Fruit fly (Drosophila melanogaster) Kc167 (cell line): ENCODE results near the gene dl.

Experiments used
- Myc ChIP-seq: fragments of >200 bp; optimal IDR thresholded peaks from 2 replicates; lab custom pipeline; 2017; ENCODE audit warnings: missing external identifiers
- Sin3A ChIP-seq: fragments of >200 bp; optimal IDR thresholded peaks from 2 replicates; lab custom pipeline; 2018; ENCODE audit warnings: missing external identifiers
- h ChIP-seq: fragments of >200 bp; optimal IDR thresholded peaks from 3 replicates; lab custom pipeline; 2018; ENCODE audit warnings: missing external identifiers
- insv ChIP-seq: fragments of >200 bp; optimal IDR thresholded peaks from 3 replicates; lab custom pipeline; 2018; ENCODE audit warnings: missing external identifiers
- psq ChIP-seq: fragments of >200 bp; optimal IDR thresholded peaks from 2 replicates; lab custom pipeline; 2017; ENCODE audit warnings: missing external identifiers
- ttk ChIP-seq: sonication (Bioruptor generic); optimal IDR thresholded peaks from 2 replicates; lab custom pipeline; 2017; ENCODE audit warnings: missing external identifiers

DNA sequence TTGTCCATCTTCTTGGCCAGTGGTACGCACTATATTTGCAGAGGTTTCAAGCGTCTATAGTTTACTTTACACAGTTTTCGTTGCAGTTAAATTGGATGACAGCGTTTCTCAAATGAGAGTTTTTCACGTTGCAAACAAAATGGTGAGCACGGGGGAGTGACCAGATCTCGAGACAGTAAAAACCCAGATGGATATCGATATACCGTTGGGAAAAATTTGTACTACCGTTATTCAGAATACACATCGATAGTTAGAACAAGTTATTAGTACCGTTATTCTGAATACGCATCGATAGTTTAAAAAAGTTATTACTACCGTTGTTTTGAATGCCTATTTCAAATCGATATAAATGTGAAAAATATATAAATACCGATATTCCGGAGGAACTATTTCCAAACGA is 27.5 kb upstream of the dl start, which contains the start of gene cass:
- TF ChIP-seq insv (lab: Kevin White, UChicago) = no peak
- TF ChIP-seq Sin3A (lab: Kevin White, UChicago) = no peak
- TF ChIP-seq h (lab: Kevin White, UChicago) = no peak
- TF ChIP-seq Myc = no peak
- no peak for TF ChIP-seq psq
- no peak for TF ChIP-seq ttk (lab: Kevin White, UChicago)
